Fruit fly (Drosophila melanogaster): Measurements from ENCODE around the gene pdm2.

The pdm2 gene

DNA sequence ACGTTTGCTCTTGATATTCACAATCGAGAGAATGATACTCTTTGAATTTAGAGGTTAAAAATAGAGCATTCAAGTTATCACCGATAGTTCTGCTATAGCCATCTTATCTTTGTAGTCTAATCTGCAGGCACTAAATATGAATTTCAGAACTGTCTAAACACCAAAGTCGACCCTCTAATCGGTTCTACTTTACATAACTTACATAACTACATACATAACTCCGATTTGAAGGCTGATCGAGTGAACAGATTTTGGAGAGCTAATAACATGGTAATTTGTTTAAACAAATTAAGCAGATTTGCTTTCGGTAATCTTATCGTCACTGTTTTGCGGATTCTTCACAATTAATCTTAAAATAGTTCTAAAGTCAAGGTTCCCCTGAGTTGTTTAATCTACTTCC lies 44.5 kb downstream of the pdm2 start:
- TF ChIP-seq Hr83 (GFP tag; optimal IDR thresholded peaks at IDR 0.05; ENCODE audit: poor library complexity, severe bottlenecking) = no peak
- no peak for TF ChIP-seq jim (GFP tag; optimal IDR thresholded peaks at IDR 0.05)
- no peak for TF ChIP-seq usp (GFP tag; optimal IDR thresholded peaks at IDR 0.05)
- TF ChIP-seq Vsx2 (GFP tag; optimal IDR thresholded peaks at IDR 0.05; ENCODE audit: partially characterized antibody) = no peak
- no peak for TF ChIP-seq GATAd (GFP tag; optimal IDR thresholded peaks at IDR 0.05)
- TF ChIP-seq dmrt93B (GFP tag; optimal IDR thresholded peaks at IDR 0.05) = no peak
- TF ChIP-seq Myc (optimal IDR thresholded peaks at IDR 0.05) = no peak
- TF ChIP-seq rgr (GFP tag; optimal IDR thresholded peaks at IDR 0.05) = no peak
- no peak for TF ChIP-seq sage (GFP tag; optimal IDR thresholded peaks at IDR 0.05)
- TF ChIP-seq woc (GFP tag; optimal IDR thresholded peaks at IDR 0.05) = no peak
- no peak for TF ChIP-seq CG32264 (GFP tag; optimal IDR thresholded peaks at IDR 0.05)
- no peak for TF ChIP-seq Hnf4 (GFP tag; optimal IDR thresholded peaks at IDR 0.05)
- no peak for TF ChIP-seq Dif (GFP tag; optimal IDR thresholded peaks at IDR 0.05; ENCODE audit: partially characterized antibody)
- TF ChIP-seq dsf (GFP tag; optimal IDR thresholded peaks at IDR 0.05; ENCODE audit: borderline replicate concordance) = no peak
- TF ChIP-seq OdsH (GFP tag; optimal IDR thresholded peaks at IDR 0.05) = no peak
- no peak for TF ChIP-seq Abd-B (GFP tag; optimal IDR thresholded peaks at IDR 0.05)

DNA sequence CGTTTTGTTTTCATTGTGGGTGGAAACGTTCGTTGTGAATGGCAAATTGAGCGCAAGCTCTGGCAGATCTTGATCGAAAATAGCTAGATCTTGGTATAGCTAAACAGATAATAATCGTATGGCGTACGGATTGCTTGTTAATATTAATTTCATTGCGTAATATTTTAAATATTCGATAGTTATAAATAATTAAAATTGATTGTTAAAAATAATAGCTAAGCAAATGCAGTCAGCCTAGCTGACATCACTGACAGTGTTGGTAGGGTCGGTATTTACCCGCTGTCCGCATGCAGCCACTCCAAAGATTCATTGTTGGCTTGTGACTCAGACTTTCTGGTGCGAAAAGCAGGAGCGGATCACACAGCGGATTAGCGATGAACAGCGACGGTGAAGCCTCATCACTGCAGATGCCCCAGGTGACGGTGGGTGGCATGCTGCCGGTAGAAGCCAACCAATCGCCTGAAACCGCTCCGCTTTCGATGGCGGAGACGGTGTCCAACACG lies 47.5 kb downstream of the pdm2 start, which contains the start of the genes CG5776 and spict:
TSS of gene CG5776 (minus strand) at position 34 of the 503 bp plus-strand sequence.
TSS of gene spict (plus strand) at position 308 of the 503 bp plus-strand sequence.
- peak; percentile 50 for TF ChIP-seq woc (GFP tag; optimal IDR thresholded peaks at IDR 0.05)
- TF ChIP-seq OdsH (GFP tag; optimal IDR thresholded peaks at IDR 0.05) = peak; percentile 21
- peak; percentile 96 for TF ChIP-seq Myc (optimal IDR thresholded peaks at IDR 0.05)
- peak; percentile 80 for TF ChIP-seq HLH106 (tag; optimal IDR thresholded peaks at IDR 0.05)
- no peak for TF ChIP-seq Abd-B (GFP tag; optimal IDR thresholded peaks at IDR 0.05)
- TF ChIP-seq Dif (GFP tag; optimal IDR thresholded peaks at IDR 0.05; ENCODE audit: partially characterized antibody) = peak; percentile 72
- TF ChIP-seq fru (GFP tag; optimal IDR thresholded peaks at IDR 0.05) = peak; percentile 62
- peak; percentile 47 for TF ChIP-seq ey (GFP tag; optimal IDR thresholded peaks at IDR 0.05)
- no peak for TF ChIP-seq Mio (GFP tag; optimal IDR thresholded peaks at IDR 0.05)
- peak; percentile 57 for TF ChIP-seq rgr (GFP tag; optimal IDR thresholded peaks at IDR 0.05)
- TF ChIP-seq br (GFP tag; optimal IDR thresholded peaks at IDR 0.05) = peak; percentile 73
- TF ChIP-seq N (GFP tag; optimal IDR thresholded peaks at IDR 0.05) = no peak
- TF ChIP-seq CG32264 (GFP tag; optimal IDR thresholded peaks at IDR 0.05) = no peak
- TF ChIP-seq psq (GFP tag; optimal IDR thresholded peaks at IDR 0.05) = peak; percentile 41
- TF ChIP-seq dmrt93B (GFP tag; optimal IDR thresholded peaks at IDR 0.05) = peak; percentile 68
- no peak for TF ChIP-seq Hr83 (GFP tag; optimal IDR thresholded peaks at IDR 0.05; ENCODE audit: poor library complexity, severe bottlenecking)
- peak; percentile 14 for TF ChIP-seq sv (GFP tag; optimal IDR thresholded peaks at IDR 0.05)
- TF ChIP-seq pan (optimal IDR thresholded peaks at IDR 0.05) = no peak
- peak; percentile 71 for TF ChIP-seq CG9705 (GFP tag; optimal IDR thresholded peaks at IDR 0.05)
- TF ChIP-seq Sp1 (GFP tag; optimal IDR thresholded peaks at IDR 0.05) = peak; percentile 84
- peak; percentile 15 for TF ChIP-seq dsf (GFP tag; optimal IDR thresholded peaks at IDR 0.05; ENCODE audit: borderline replicate concordance)
- TF ChIP-seq h (GFP tag; optimal IDR thresholded peaks at IDR 0.05) = peak; percentile 70
- no peak for TF ChIP-seq CrebA (GFP tag; optimal IDR thresholded peaks at IDR 0.05; ENCODE audit: borderline replicate concordance)
- no peak for TF ChIP-seq sage (GFP tag; optimal IDR thresholded peaks at IDR 0.05)
- TF ChIP-seq foxo (GFP tag; optimal IDR thresholded peaks at IDR 0.05) = peak in 1 of 2 experiments; percentile 70
- no peak for TF ChIP-seq Rel (GFP tag; optimal IDR thresholded peaks at IDR 0.05)
- TF ChIP-seq Rel (tag; optimal IDR thresholded peaks at IDR 0.05) = peak; percentile 85
- TF ChIP-seq Jra (GFP tag; optimal IDR thresholded peaks at IDR 0.05) = peak; percentile 94
- no peak for TF ChIP-seq Dfd (GFP tag; optimal IDR thresholded peaks at IDR 0.05)

- TF ChIP-seq foxo (GFP tag; optimal IDR thresholded peaks at IDR 0.05) (peak in 1 of 2 experiments; percentile 6), sv (GFP tag; optimal IDR thresholded peaks at IDR 0.05) (no peak), tai (GFP tag; optimal IDR thresholded peaks at IDR 0.05) (no peak)
These were observed 48.4 kb downstream of the pdm2 start for dm6 chr2L:12705376-12705775.

DNA sequence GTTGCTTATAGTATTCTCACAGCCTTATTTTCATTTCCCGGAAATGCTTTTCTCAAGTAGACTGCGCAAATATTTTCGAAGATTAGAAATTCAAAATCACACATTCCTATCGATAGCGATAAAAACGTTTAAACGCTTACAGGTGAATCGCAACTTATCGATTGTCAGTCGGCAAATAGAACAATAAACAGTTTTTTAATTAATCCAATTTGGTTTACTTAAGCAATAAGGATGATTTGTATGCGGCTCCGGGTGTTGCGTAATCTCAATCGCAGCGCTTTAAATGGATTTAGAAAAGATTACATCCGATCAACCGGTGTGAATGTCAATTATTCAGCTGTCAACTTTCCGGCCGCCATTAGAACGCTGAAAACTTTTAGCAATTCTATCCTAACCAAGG lies 50.6 kb downstream of the pdm2 start, which contains the start of the genes CG6180 and CG15484:
TSS of gene CG6180 (plus strand) at position 122 of the 400 bp plus-strand sequence.
TSS of gene CG15484 (minus strand) at position 172 of the 400 bp plus-strand sequence.
- no peak for TF ChIP-seq Vsx2 (GFP tag; optimal IDR thresholded peaks at IDR 0.05; ENCODE audit: partially characterized antibody)
- no peak for TF ChIP-seq sv (GFP tag; optimal IDR thresholded peaks at IDR 0.05)
- TF ChIP-seq Rel (GFP tag; optimal IDR thresholded peaks at IDR 0.05) = no peak
- TF ChIP-seq Rel (tag; optimal IDR thresholded peaks at IDR 0.05) = peak; percentile 56
- TF ChIP-seq Myc (optimal IDR thresholded peaks at IDR 0.05) = peak; percentile 41
- peak; percentile 46 for TF ChIP-seq rgr (GFP tag; optimal IDR thresholded peaks at IDR 0.05)
- TF ChIP-seq CG9705 (GFP tag; optimal IDR thresholded peaks at IDR 0.05) = peak; percentile 8
